Worm (Caenorhabditis elegans): ENCODE data around the gene Y94A7B.11.

The Y94A7B.11 gene

DNA sequence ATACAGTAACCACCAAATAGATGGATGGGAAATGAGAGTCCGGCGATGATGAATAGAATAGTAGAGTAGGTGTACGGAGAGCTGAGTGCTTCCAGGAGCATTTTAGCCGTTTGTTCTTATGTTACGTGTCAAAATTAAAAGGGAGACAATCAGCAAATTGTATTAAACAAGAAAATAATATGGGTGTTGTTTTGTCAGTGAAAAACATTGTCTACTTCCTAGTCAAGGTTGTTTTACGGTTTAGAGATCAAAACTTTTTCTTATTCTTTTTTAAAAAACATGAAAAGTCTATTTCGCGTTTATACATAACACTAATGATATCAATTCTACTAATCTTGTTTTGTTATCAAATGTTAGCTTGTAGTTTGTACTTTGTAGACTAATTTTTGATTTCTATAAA is 8.4 kb downstream of the Y94A7B.11 start, which contains the start of gene srh-289:
Gene srh-289 (minus strand): TSS at position 101 of the 400 bp plus-strand sequence.
- TF ChIP-seq ztf-4 (tag; optimal IDR thresholded peaks at IDR 0.05) (no peak), elt-1 (tag; optimal IDR thresholded peaks at IDR 0.05) (no peak), pha-4 (tag; optimal IDR thresholded peaks at IDR 0.05) (no peak), egl-5 (tag; optimal IDR thresholded peaks at IDR 0.05) (no peak), pqm-1 (tag; optimal IDR thresholded peaks at IDR 0.05) (no peak), unc-39 (tag; optimal IDR thresholded peaks at IDR 0.05) (no peak), zag-1 (tag; optimal IDR thresholded peaks at IDR 0.05) (no peak), ceh-82 (tag; optimal IDR thresholded peaks at IDR 0.05) (no peak), nhr-25 (tag; optimal IDR thresholded peaks at IDR 0.05) (no peak), fkh-2 (tag; optimal IDR thresholded peaks at IDR 0.05) (no peak), fkh-10 (GFP tag; optimal IDR thresholded peaks at IDR 0.05) (no peak), nhr-77 (tag; optimal IDR thresholded peaks at IDR 0.05) (no peak), mml-1 (tag; optimal IDR thresholded peaks at IDR 0.05) (no peak), lsy-12 (tag; optimal IDR thresholded peaks at IDR 0.05) (no peak), aly-2 (tag; optimal IDR thresholded peaks at IDR 0.05) (no peak), nhr-12 (tag; optimal IDR thresholded peaks at IDR 0.05) (no peak), elt-3 (tag; optimal IDR thresholded peaks at IDR 0.05) (no peak), ztf-11 (tag; optimal IDR thresholded peaks at IDR 0.05) (no peak), R02D3.7 (tag; optimal IDR thresholded peaks at IDR 0.05) (no peak)

DNA sequence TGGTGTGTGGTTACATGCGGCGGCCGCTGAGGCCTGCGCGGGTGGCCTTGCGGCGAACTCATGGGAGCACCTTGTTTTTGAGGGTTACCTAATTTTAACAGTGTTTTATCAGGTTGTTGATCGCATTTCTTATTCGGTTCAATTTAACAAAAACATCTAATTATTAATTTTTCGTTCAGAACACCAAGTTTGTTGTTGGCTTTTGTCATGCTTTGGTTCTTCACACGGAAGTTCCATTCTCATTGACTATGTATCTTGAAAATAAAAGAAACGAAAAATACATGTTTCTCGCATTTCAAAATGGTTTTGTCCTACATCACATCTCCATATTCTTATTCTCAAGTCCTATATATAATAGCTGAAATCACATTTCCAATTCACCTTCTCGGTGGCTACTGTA is 12.2 kb downstream of the Y94A7B.11 start, which contains the start of gene srh-290:
Gene srh-290 (plus strand): TSS at position 301 of the 400 bp plus-strand sequence.
- no peak for TF ChIP-seq mdl-1 (tag; optimal IDR thresholded peaks at IDR 0.05)
- TF ChIP-seq lin-39 (tag; optimal IDR thresholded peaks at IDR 0.05), result no peak
- no peak for TF ChIP-seq nhr-25 (tag; optimal IDR thresholded peaks at IDR 0.05)
- TF ChIP-seq tbx-2 (tag; optimal IDR thresholded peaks at IDR 0.05), result no peak

DNA sequence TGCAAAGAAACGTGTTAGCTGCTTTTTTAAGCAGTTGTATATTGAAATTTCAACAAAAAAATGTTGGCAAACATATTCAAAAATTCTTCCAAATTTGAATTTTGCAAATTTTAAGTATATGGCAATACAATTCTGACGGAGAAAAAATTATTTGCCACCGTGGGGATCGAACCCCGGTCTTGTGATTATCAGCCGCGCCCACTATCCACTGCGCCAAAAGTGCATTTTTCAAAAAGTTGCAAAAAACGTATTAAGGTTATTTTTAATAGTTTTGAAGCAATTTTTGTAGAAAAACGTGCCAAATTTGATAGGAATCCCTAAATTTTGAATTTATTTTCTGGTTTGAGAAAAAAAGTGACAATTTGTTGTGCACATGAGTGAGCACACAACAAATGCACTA is 18.1 kb downstream of the Y94A7B.11 start:
- TF ChIP-seq fkh-2 (tag; optimal IDR thresholded peaks at IDR 0.05) (no peak), nhr-11 (tag; optimal IDR thresholded peaks at IDR 0.05) (no peak), ceh-28 (tag; optimal IDR thresholded peaks at IDR 0.05) (no peak), ama-1 (optimal IDR thresholded peaks at IDR 0.05) (no peak), elt-1 (tag; optimal IDR thresholded peaks at IDR 0.05) (no peak), fos-1 (tag; optimal IDR thresholded peaks at IDR 0.05) (no peak), sea-2 (GFP tag; optimal IDR thresholded peaks at IDR 0.05) (no peak), unc-39 (tag; optimal IDR thresholded peaks at IDR 0.05) (no peak), nhr-43 (tag; optimal IDR thresholded peaks at IDR 0.05; ENCODE audit: poor library complexity, severe bottlenecking) (no peak), nhr-237 (tag; optimal IDR thresholded peaks at IDR 0.05) (no peak), ZK546.5 (tag; optimal IDR thresholded peaks at IDR 0.05) (no peak), zag-1 (tag; optimal IDR thresholded peaks at IDR 0.05) (no peak), mml-1 (tag; optimal IDR thresholded peaks at IDR 0.05) (no peak), pqm-1 (tag; optimal IDR thresholded peaks at IDR 0.05) (no peak), aly-2 (tag; optimal IDR thresholded peaks at IDR 0.05) (no peak), egl-5 (tag; optimal IDR thresholded peaks at IDR 0.05) (no peak)

DNA sequence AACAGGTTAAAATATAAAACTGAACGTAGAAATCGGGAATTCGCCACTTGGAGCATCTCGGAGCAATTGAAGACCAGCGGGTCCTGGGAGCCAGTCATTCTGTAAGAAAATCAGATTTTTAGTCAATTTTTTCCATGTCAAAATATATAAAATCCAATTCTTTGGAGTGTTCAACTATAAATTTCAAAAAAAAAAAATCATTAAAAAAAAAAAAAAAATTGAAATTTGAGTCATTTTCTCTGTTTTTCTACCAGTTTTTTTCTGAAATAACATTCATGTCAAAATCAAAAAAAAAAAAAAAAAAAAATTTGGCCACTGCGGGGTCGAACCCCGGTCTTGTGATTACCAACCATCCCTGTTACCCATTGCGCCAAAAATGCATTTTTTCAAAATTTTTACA is 18.9 kb downstream of the Y94A7B.11 start, which contains the start of gene srab-12:
Gene srab-12 (minus strand): TSS at position 101 of the 400 bp plus-strand sequence.
- no peak for TF ChIP-seq snpc-4 (tag; optimal IDR thresholded peaks at IDR 0.05)
- TF ChIP-seq elt-1 (tag; optimal IDR thresholded peaks at IDR 0.05), result no peak
- TF ChIP-seq hmg-11 (tag; optimal IDR thresholded peaks at IDR 0.05), result no peak
- no peak for TF ChIP-seq lsy-12 (tag; optimal IDR thresholded peaks at IDR 0.05)
- no peak for TF ChIP-seq nhr-76 (tag; optimal IDR thresholded peaks at IDR 0.05)
- TF ChIP-seq jun-1 (tag; optimal IDR thresholded peaks at IDR 0.05), result no peak
- no peak for TF ChIP-seq nhr-67 (tag; optimal IDR thresholded peaks at IDR 0.05)
- no peak for TF ChIP-seq ceh-82 (tag; optimal IDR thresholded peaks at IDR 0.05)
- no peak for TF ChIP-seq nhr-28 (tag; optimal IDR thresholded peaks at IDR 0.05)
- no peak for TF ChIP-seq lin-39 (tag; optimal IDR thresholded peaks at IDR 0.05)
- no peak for TF ChIP-seq elt-2 (tag; optimal IDR thresholded peaks at IDR 0.05)
- TF ChIP-seq sea-2 (GFP tag; optimal IDR thresholded peaks at IDR 0.05), result no peak
- no peak for TF ChIP-seq pqm-1 (tag; optimal IDR thresholded peaks at IDR 0.05)
- TF ChIP-seq mdl-1 (tag; optimal IDR thresholded peaks at IDR 0.05), result no peak
- TF ChIP-seq ztf-11 (tag; optimal IDR thresholded peaks at IDR 0.05), result no peak
- no peak for TF ChIP-seq ceh-16 (tag; optimal IDR thresholded peaks at IDR 0.05)
- no peak for TF ChIP-seq ceh-28 (tag; optimal IDR thresholded peaks at IDR 0.05)

Data from whole organism, L3 larva.